5 fruit fly cellular contexts compared by ENCODE assay signal in the genomic region with DNA sequence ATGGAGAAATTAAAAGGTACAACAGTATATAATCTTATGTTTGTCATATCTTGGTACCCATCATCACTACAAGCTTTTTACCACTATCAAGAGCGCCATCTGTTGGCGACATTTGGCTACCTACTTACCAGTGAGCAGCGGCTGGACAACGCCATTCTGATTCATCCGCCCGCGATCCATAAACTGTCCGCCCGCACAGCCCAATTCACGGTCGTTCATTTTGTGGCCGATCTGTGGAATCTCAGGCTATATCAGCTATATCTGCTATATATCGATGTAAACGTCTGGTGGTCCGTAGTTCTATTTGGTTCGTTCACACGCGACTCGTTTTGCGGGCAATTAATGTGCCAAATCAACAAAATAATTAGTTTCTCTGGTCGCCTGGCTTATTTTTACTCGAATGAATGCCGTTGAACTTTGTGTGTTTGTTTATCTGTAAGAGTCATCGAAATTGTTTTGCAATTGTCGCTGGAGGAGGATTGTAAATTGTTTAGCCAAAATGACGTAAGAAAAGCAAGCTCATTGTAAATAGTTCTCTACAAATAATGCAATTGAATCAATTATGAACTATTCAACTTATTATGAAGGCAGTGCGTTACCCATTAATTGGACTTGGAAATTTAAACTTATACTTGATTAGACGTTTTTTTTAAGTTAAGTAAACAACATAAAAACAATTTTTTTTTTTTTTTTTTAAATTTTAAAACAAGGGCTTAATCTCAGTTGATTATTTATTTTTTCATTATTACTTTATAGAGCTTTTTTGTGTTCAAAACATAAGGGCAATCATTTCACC.
A peak's percentile ranks its signal among the peaks of the same experiment; 100 is the strongest.
TF ChIP-seq lines count a peak whose summit lies in the region.

No protein-coding gene starts in this region.

- TF ChIP-seq CTCF in S2 (optimal IDR thresholded peaks at IDR 0.05; lab: Kevin White, UChicago), result peak; percentile 73 to 78
- peak; percentile 89 for TF ChIP-seq CTCF in whole organism, embryonic (GFP tag; optimal IDR thresholded peaks at IDR 0.05; lab: Kevin White, UChicago)

TF ChIP-seq in whole organism, adult, 20 proteins besides CTCF, POLR2A, EP300 and RAD21:
- TF ChIP-seq kay (GFP tag; lab: Kevin White, UChicago; ENCODE audit: borderline replicate concordance) (peak; percentile 95), Clk (GFP tag; optimal IDR thresholded peaks at IDR 0.05; lab: Kevin White, UChicago) (no peak), toe (GFP tag; optimal IDR thresholded peaks at IDR 0.05; lab: Kevin White, UChicago) (no peak), pad (GFP tag; optimal IDR thresholded peaks at IDR 0.05; lab: Kevin White, UChicago) (no peak), cic (GFP tag; optimal IDR thresholded peaks at IDR 0.05; lab: Kevin White, UChicago) (peak; percentile 24), tj (GFP tag; optimal IDR thresholded peaks at IDR 0.05; lab: Kevin White, UChicago) (peak; percentile 81), CG14711 (tag; optimal IDR thresholded peaks at IDR 0.05; lab: Kevin White, UChicago) (peak; percentile 13), CG33017 (tag; optimal IDR thresholded peaks at IDR 0.05; lab: Kevin White, UChicago) (peak; percentile 15), Hr96 (GFP tag; optimal IDR thresholded peaks at IDR 0.05; lab: Kevin White, UChicago) (no peak), CG1620 (GFP tag; optimal IDR thresholded peaks at IDR 0.05; lab: Kevin White, UChicago) (no peak)
TF ChIP-seq in whole organism, adult: peak in this region for 5.

TF ChIP-seq in whole organism, embryonic, 481 proteins besides CTCF, POLR2A, EP300 and RAD21 (continues in another document):
- TF ChIP-seq CG13894 (tag; optimal IDR thresholded peaks at IDR 0.05; lab: Kevin White, UChicago) (peak; percentile 76), CG11247 (GFP tag; IDR thresholded peaks at IDR 0.05; lab: Robert Waterston, UW) (no peak), CG17912 (GFP tag; optimal IDR thresholded peaks at IDR 0.05; lab: Kevin White, UChicago) (no peak), CG42726 (GFP tag; IDR thresholded peaks at IDR 0.05; lab: Robert Waterston, UW; ENCODE audit: partially characterized antibody) (no peak), z (GFP tag; IDR thresholded peaks at IDR 0.05; lab: Robert Waterston, UW) (no peak), CG2678 (tag; optimal IDR thresholded peaks at IDR 0.05; lab: Kevin White, UChicago) (no peak), CG13624 (GFP tag; optimal IDR thresholded peaks at IDR 0.05; lab: Kevin White, UChicago) (no peak), Atf6 (GFP tag; IDR thresholded peaks at IDR 0.05; lab: Robert Waterston, UW) (no peak), Tbp (GFP tag; optimal IDR thresholded peaks at IDR 0.05; lab: Kevin White, UChicago) (no peak), CG1233 (GFP tag; optimal IDR thresholded peaks at IDR 0.05; lab: Kevin White, UChicago) (no peak), CG1792 (GFP tag; optimal IDR thresholded peaks at IDR 0.05; lab: Kevin White, UChicago) (no peak), klu (GFP tag; IDR thresholded peaks at IDR 0.05; lab: Robert Waterston, UW) (no peak), CG10147 (GFP tag; optimal IDR thresholded peaks at IDR 0.05; lab: Kevin White, UChicago) (no peak), ftz-f1 (GFP tag; optimal IDR thresholded peaks at IDR 0.05; lab: Kevin White, UChicago) (peak; percentile 44), Hr39 (optimal IDR thresholded peaks at IDR 0.05; lab: Kevin White, UChicago) (no peak), Nf-YB (GFP tag; optimal IDR thresholded peaks at IDR 0.05; lab: Kevin White, UChicago) (no peak), CG12769 (tag; optimal IDR thresholded peaks at IDR 0.05; lab: Kevin White, UChicago) (no peak), Lpt (GFP tag; optimal IDR thresholded peaks at IDR 0.05; lab: Kevin White, UChicago) (no peak), peb (GFP tag; IDR thresholded peaks at IDR 0.05; lab: Robert Waterston, UW) (no peak), chinmo (GFP tag; IDR thresholded peaks at IDR 0.05; lab: Robert Waterston, UW; ENCODE audit: partially characterized antibody) (0 out of 4 replicates have a peak, but pooled peaks have one; percentile 20), CG11093 (GFP tag; IDR thresholded peaks at IDR 0.05; lab: Robert Waterston, UW) (no peak), CrebB (tag; optimal IDR thresholded peaks at IDR 0.05; lab: Kevin White, UChicago) (no peak), CG34224 (GFP tag; IDR thresholded peaks at IDR 0.05; lab: Robert Waterston, UW; ENCODE audit: partially characterized antibody) (no peak), CG31224 (GFP tag; IDR thresholded peaks at IDR 0.05; lab: Robert Waterston, UW) (no peak)

TF ChIP-seq in whole organism, prepupa, 60 proteins besides CTCF, POLR2A, EP300 and RAD21:
- TF ChIP-seq Hr4 (GFP tag; optimal IDR thresholded peaks at IDR 0.05; lab: Kevin White, UChicago) (peak; percentile 13), Blimp-1 (GFP tag; optimal IDR thresholded peaks at IDR 0.05; lab: Kevin White, UChicago) (no peak), Hr38 (GFP tag; optimal IDR thresholded peaks at IDR 0.05; lab: Kevin White, UChicago) (no peak), CG8119 (GFP tag; IDR thresholded peaks at IDR 0.05; lab: Robert Waterston, UW) (no peak), CG3032 (tag; optimal IDR thresholded peaks at IDR 0.05; lab: Kevin White, UChicago) (no peak)
TF ChIP-seq in whole organism, prepupa: peak in this region for 1.

TF ChIP-seq in whole organism, pupa, 21 proteins besides CTCF, POLR2A, EP300 and RAD21:
- TF ChIP-seq CG9948 (tag; optimal IDR thresholded peaks at IDR 0.05; lab: Kevin White, UChicago) (no peak), EcR (GFP tag; optimal IDR thresholded peaks at IDR 0.05; lab: Kevin White, UChicago) (peak; percentile 24)
